Fruit fly (Drosophila melanogaster) whole organism, embryonic: ENCODE measurements around the gene Snapin.

Source experiments
- ATbp ChIP-seq: fragments of 200-800 bp; sonication (Bioruptor generic); optimal IDR thresholded peaks from 2 replicates; lab custom pipeline; 2017; ENCODE audit warnings: missing biosample characterization, mild to moderate bottlenecking, missing genetic modification characterization, missing genetic modification reagents
- Ada2b ChIP-seq: fragments of 200-800 bp; sonication (Bioruptor generic); IDR thresholded peaks from 2 replicates; pipeline ENCODE4 v1.3.6; 2022; ENCODE audit warnings: missing biosample characterization, missing genetic modification characterization
- CG10147 ChIP-seq: fragments of 200-800 bp; sonication (Bioruptor generic); optimal IDR thresholded peaks from 2 replicates; lab custom pipeline; 2019; ENCODE audit warnings: missing biosample characterization, mild to moderate bottlenecking, missing genetic modification characterization, moderate library complexity
- CG12155 ChIP-seq: fragments of 200-800 bp; sonication (Bioruptor generic); optimal IDR thresholded peaks from 3 replicates; lab custom pipeline; 2016; ENCODE audit warnings: missing biosample characterization, missing genetic modification characterization
- CG1233 ChIP-seq: fragments of 200-800 bp; sonication (Bioruptor generic); optimal IDR thresholded peaks from 4 replicates; lab custom pipeline; 2018; ENCODE audit warnings: missing biosample characterization, mild to moderate bottlenecking, missing genetic modification characterization
- CG12659 ChIP-seq: fragments of 200-800 bp; sonication (Bioruptor generic); optimal IDR thresholded peaks from 3 replicates; lab custom pipeline; 2017; ENCODE audit warnings: mild to moderate bottlenecking, missing biosample characterization, missing genetic modification reagents, missing genetic modification characterization
- CG15269 ChIP-seq: fragments of 200-800 bp; sonication (Bioruptor generic); optimal IDR thresholded peaks from 2 replicates; lab custom pipeline; 2018; ENCODE audit warnings: missing biosample characterization, mild to moderate bottlenecking, missing genetic modification characterization, moderate library complexity
- CG1529 ChIP-seq: fragments of 200-800 bp; sonication (Bioruptor generic); optimal IDR thresholded peaks from 3 replicates; lab custom pipeline; 2018; ENCODE audit warnings: missing biosample characterization, missing genetic modification characterization
- CG15479 ChIP-seq: fragments of 200-800 bp; sonication (Bioruptor generic); optimal IDR thresholded peaks from 3 replicates; lab custom pipeline; 2019; ENCODE audit warnings: missing biosample characterization, mild to moderate bottlenecking, missing genetic modification characterization, moderate library complexity
- CG16813 ChIP-seq: fragments of 200-800 bp; sonication (Bioruptor generic); IDR thresholded peaks from 3 replicates; pipeline ENCODE4 v1.3.6; 2022; ENCODE audit warnings: missing biosample characterization, missing genetic modification characterization; ENCODE audit not compliant: partially characterized antibody
- CG16815 ChIP-seq: fragments of 200-800 bp; sonication (Bioruptor generic); optimal IDR thresholded peaks from 3 replicates; lab custom pipeline; 2017; ENCODE audit warnings: missing biosample characterization, mild to moderate bottlenecking, missing genetic modification characterization
- CG16863 ChIP-seq: fragments of 200-800 bp; sonication (Bioruptor generic); optimal IDR thresholded peaks from 3 replicates; lab custom pipeline; 2016; ENCODE audit warnings: missing biosample characterization, missing genetic modification characterization
- CG17359 ChIP-seq: fragments of 200-800 bp; sonication (Bioruptor generic); optimal IDR thresholded peaks from 3 replicates; lab custom pipeline; 2018; ENCODE audit warnings: missing biosample characterization, mild to moderate bottlenecking, missing genetic modification characterization, moderate library complexity
- CG18262 ChIP-seq: fragments of 200-800 bp; optimal IDR thresholded peaks from 3 replicates; lab custom pipeline; 2019; ENCODE audit warnings: missing biosample characterization, mild to moderate bottlenecking, missing genetic modification characterization, moderate library complexity
- CG2129 ChIP-seq: fragments of 200-800 bp; sonication (Bioruptor generic); IDR thresholded peaks from 2 replicates; pipeline ENCODE4 v1.3.6; 2022; ENCODE audit warnings: missing biosample characterization, missing genetic modification characterization; ENCODE audit not compliant: partially characterized antibody
- CG2678 ChIP-seq: fragments of 200-800 bp; sonication (Bioruptor generic); optimal IDR thresholded peaks from 3 replicates; lab custom pipeline; 2019; ENCODE audit warnings: missing biosample characterization, mild to moderate bottlenecking, missing genetic modification characterization, moderate library complexity
- CG3065 ChIP-seq: fragments of 200-800 bp; sonication (Bioruptor generic); optimal IDR thresholded peaks from 2 replicates; lab custom pipeline; 2016; ENCODE audit warnings: missing biosample characterization, missing genetic modification characterization
- CG3726 ChIP-seq: fragments of 200-800 bp; sonication (Bioruptor generic); IDR thresholded peaks from 3 replicates; pipeline ENCODE4, ENCODE4 v1.3.6; 2022; ENCODE audit warnings: missing biosample characterization, missing genetic modification characterization
- CG5245 ChIP-seq: fragments of 200-800 bp; sonication (Bioruptor generic); optimal IDR thresholded peaks from 3 replicates; lab custom pipeline; 2016; ENCODE audit warnings: missing biosample characterization, missing genetic modification characterization
- CG5953 ChIP-seq: fragments of 200-800 bp; sonication (Bioruptor generic); IDR thresholded peaks from 2 replicates; pipeline ENCODE4 v1.3.6; 2022; ENCODE audit warnings: missing biosample characterization, missing genetic modification characterization
- CG8478 ChIP-seq: fragments of >200 bp; optimal IDR thresholded peaks from 2 replicates; lab custom pipeline; 2018
- CG8765 ChIP-seq: fragments of 200-800 bp; sonication (Bioruptor generic); IDR thresholded peaks from 2 replicates; pipeline ENCODE4 v1.3.6; 2022; ENCODE audit warnings: missing biosample characterization, missing genetic modification characterization
- Dip2 ChIP-seq: fragments of 200-800 bp; sonication (Bioruptor generic); IDR thresholded peaks from 2 replicates; pipeline ENCODE4 v1.3.6; 2022; ENCODE audit warnings: missing biosample characterization, missing genetic modification characterization
- Elba2 ChIP-seq: fragments of 200-800 bp; sonication (Bioruptor generic); optimal IDR thresholded peaks from 3 replicates; lab custom pipeline; 2016; ENCODE audit warnings: missing biosample characterization, missing genetic modification characterization
- HLHmδ ChIP-seq: fragments of 200-800 bp; sonication (Bioruptor generic); optimal IDR thresholded peaks from 2 replicates; lab custom pipeline; 2018; ENCODE audit warnings: missing biosample characterization, mild to moderate bottlenecking, missing genetic modification characterization, moderate library complexity
- Lim3 ChIP-seq: fragments of 200-800 bp; sonication (Bioruptor generic); IDR thresholded peaks from 2 replicates; pipeline ENCODE4 v1.3.6; 2022; ENCODE audit warnings: missing biosample characterization, missing genetic modification characterization
- MBD-R2 ChIP-seq: fragments of 200-800 bp; sonication (Bioruptor generic); IDR thresholded peaks from 2 replicates; pipeline ENCODE4 v1.3.6; 2022; ENCODE audit warnings: missing biosample characterization, missing genetic modification characterization
- NFAT ChIP-seq: fragments of 200-800 bp; sonication (Bioruptor generic); IDR thresholded peaks from 2 replicates; pipeline ENCODE4 v1.3.6; 2022; ENCODE audit warnings: missing biosample characterization, missing genetic modification characterization
- Scr ChIP-seq: fragments of 200-800 bp; sonication (Bioruptor generic); IDR thresholded peaks from 2 replicates; pipeline ENCODE4 v1.3.6; 2022; ENCODE audit warnings: missing biosample characterization, missing genetic modification characterization; ENCODE audit not compliant: partially characterized antibody
- Six4 ChIP-seq: fragments of 200-800 bp; sonication (Bioruptor generic); optimal IDR thresholded peaks from 2 replicates; lab custom pipeline; 2016; ENCODE audit warnings: missing biosample characterization, missing genetic modification characterization
- Sox102F ChIP-seq: fragments of 200-800 bp; sonication (Bioruptor generic); optimal IDR thresholded peaks from 2 replicates; lab custom pipeline; 2018; ENCODE audit warnings: missing biosample characterization, mild to moderate bottlenecking, missing genetic modification characterization, moderate library complexity
- Spps ChIP-seq: fragments of 200-800 bp; sonication (Bioruptor generic); optimal IDR thresholded peaks from 2 replicates; lab custom pipeline; 2018; ENCODE audit warnings: missing biosample characterization, mild to moderate bottlenecking, missing genetic modification characterization
- Taf1 ChIP-seq: fragments of 200-800 bp; sonication (Bioruptor generic); IDR thresholded peaks from 2 replicates; pipeline ENCODE4 v1.3.6; 2022; ENCODE audit warnings: missing biosample characterization, missing genetic modification characterization
- amos ChIP-seq: fragments of 200-800 bp; sonication (Bioruptor generic); IDR thresholded peaks from 2 replicates; pipeline ENCODE4 v1.3.6; 2022; ENCODE audit warnings: missing biosample characterization, missing genetic modification characterization; ENCODE audit not compliant: partially characterized antibody
- bcd ChIP-seq: fragments of 200-800 bp; sonication (Bioruptor generic); optimal IDR thresholded peaks from 2 replicates; lab custom pipeline; 2017; ENCODE audit warnings: missing biosample characterization, mild to moderate bottlenecking, missing genetic modification characterization
- cad ChIP-seq: fragments of >200 bp; optimal IDR thresholded peaks from 2 replicates; lab custom pipeline; 2017; ENCODE audit warnings: missing biosample characterization, missing genetic modification characterization
- dan ChIP-seq: fragments of 200-800 bp; sonication (Bioruptor generic); IDR thresholded peaks from 2 replicates; pipeline ENCODE4 v1.3.6; 2022; ENCODE audit warnings: missing biosample characterization, missing genetic modification characterization
- dimm ChIP-seq: fragments of 200-800 bp; sonication (Bioruptor generic); IDR thresholded peaks from 2 replicates; pipeline ENCODE4 v1.3.6; 2022; ENCODE audit warnings: missing biosample characterization, missing genetic modification characterization
- disco-r ChIP-seq: fragments of 200-800 bp; sonication (Bioruptor generic); optimal IDR thresholded peaks from 2 replicates; lab custom pipeline; 2016; ENCODE audit warnings: missing biosample characterization, missing genetic modification characterization
- eyg ChIP-seq: fragments of 200-800 bp; sonication (Bioruptor generic); optimal IDR thresholded peaks from 3 replicates; lab custom pipeline; 2016; ENCODE audit warnings: missing biosample characterization, missing genetic modification characterization
- ftz-f1 ChIP-seq: fragments of 200-800 bp; sonication (Bioruptor generic); optimal IDR thresholded peaks from 2 replicates; lab custom pipeline; 2016; ENCODE audit warnings: missing biosample characterization, missing genetic modification characterization
- gcm2 ChIP-seq: fragments of 200-800 bp; sonication (Bioruptor generic); optimal IDR thresholded peaks from 2 replicates; lab custom pipeline; 2016; ENCODE audit warnings: missing biosample characterization, missing genetic modification characterization
- gt ChIP-seq: fragments of 200-800 bp; sonication (Bioruptor generic); IDR thresholded peaks from 2 replicates; pipeline ENCODE4 v1.3.6; 2022; ENCODE audit warnings: missing biosample characterization, missing genetic modification characterization
- hb ChIP-seq: fragments of 200-800 bp; sonication (Bioruptor generic); IDR thresholded peaks from 3 replicates; pipeline ENCODE4 v1.3.6; 2022; ENCODE audit warnings: missing biosample characterization, missing genetic modification characterization; ENCODE audit not compliant: partially characterized antibody
- nom ChIP-seq: fragments of 200-800 bp; sonication (Bioruptor generic); optimal IDR thresholded peaks from 2 replicates; lab custom pipeline; 2017; ENCODE audit warnings: missing biosample characterization, missing genetic modification characterization, mild to moderate bottlenecking, moderate library complexity, missing genetic modification reagents
- pnt ChIP-seq: fragments of 200-800 bp; sonication (Bioruptor generic); optimal IDR thresholded peaks from 3 replicates; lab custom pipeline; 2016; ENCODE audit warnings: missing biosample characterization, missing genetic modification characterization
- sob ChIP-seq: fragments of 200-800 bp; sonication (Bioruptor generic); IDR thresholded peaks from 2 replicates; pipeline ENCODE4 v1.3.6; 2022; ENCODE audit warnings: missing biosample characterization, missing genetic modification characterization
- vvl ChIP-seq: fragments of 200-800 bp; sonication (Bioruptor generic); IDR thresholded peaks from 2 replicates; pipeline ENCODE4 v1.3.6; 2022; ENCODE audit warnings: missing biosample characterization, missing genetic modification characterization
- wor ChIP-seq: fragments of 200-800 bp; sonication (Bioruptor generic); IDR thresholded peaks from 2 replicates; pipeline ENCODE4 v1.3.6; 2022; ENCODE audit warnings: missing biosample characterization, missing genetic modification characterization

Gene Snapin

DNA sequence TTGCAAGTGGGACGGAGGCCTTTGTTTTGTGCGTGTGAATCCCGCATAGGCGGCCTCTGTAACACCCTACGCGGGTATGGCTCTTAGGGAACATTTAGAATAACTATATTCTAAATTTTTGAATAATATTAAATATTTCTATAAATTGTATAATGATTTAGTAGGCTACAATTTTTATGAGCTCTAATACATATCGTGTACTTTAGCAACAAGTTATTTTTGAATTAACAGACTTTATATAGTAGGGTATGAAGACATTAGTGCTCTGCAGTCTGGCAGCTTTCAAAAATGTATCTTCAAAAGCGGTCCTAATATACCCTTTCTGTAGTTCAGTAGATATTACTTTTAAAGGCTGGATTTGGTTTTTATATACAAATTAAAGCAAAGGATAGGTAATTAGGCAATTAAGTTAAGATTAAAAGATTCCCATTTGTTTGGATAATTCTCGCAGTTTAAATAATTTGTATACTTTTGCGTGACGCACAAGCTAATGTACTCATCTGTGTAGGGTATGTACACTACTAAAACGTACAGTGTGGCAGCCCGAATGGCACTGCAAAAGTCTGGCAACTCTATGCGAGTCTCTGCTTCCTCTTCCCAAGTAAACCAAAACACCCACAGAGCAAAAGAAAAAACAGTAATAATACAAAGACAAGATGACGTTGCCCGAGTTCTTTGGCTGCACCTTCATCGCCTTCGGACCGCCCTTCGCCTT lies 6.3 kb upstream of the Snapin start, which contains the start of the genes Snx21 and aph-1 (continued):
- TF ChIP-seq HLHmδ (GFP tag; lab: Kevin White, UChicago) (peak; percentile 20), Ada2b (GFP tag; lab: Robert Waterston, UW) (peak; percentile 74), MBD-R2 (peak; percentile 84; the same call in 1 of the 2 replicates), Taf1 (peak; percentile 74), NFAT (GFP tag; lab: Robert Waterston, UW) (peak; percentile 87), CG10147 (GFP tag; lab: Kevin White, UChicago) (peak; percentile 91), CG3065 (GFP tag; lab: Kevin White, UChicago) (peak; percentile 51), CG12155 (peak; percentile 84), CG16813 (GFP tag; lab: Robert Waterston, UW) (peak; percentile 18; the same call in 1 of the 3 replicates), CG16815 (GFP tag; lab: Kevin White, UChicago) (peak; percentile 90), Lim3 (0 out of 2 replicates have a peak, but pooled peaks have one; percentile 58), dan (GFP tag; lab: Robert Waterston, UW) (peak; percentile 72; the same call in 1 of the 2 replicates), bcd (GFP tag; lab: Kevin White, UChicago) (peak; percentile 91), CG8478 (lab: Kevin White, UChicago) (no peak), Scr (peak; percentile 33; the same call in 1 of the 2 replicates), CG5245 (peak; percentile 85), CG17359 (tag; lab: Kevin White, UChicago) (peak; percentile 92), CG1233 (peak; percentile 84), ftz-f1 (GFP tag; lab: Kevin White, UChicago) (peak; percentile 34), CG2678 (tag; lab: Kevin White, UChicago) (peak; percentile 96), Six4 (GFP tag; lab: Kevin White, UChicago) (peak; percentile 85), CG3726 (GFP tag; lab: Robert Waterston, UW) (peak; percentile 82; the same call in 2 of the 3 replicates), nom (peak; percentile 67), CG12659 (peak; percentile 95), Dip2 (GFP tag; lab: Robert Waterston, UW) (peak; percentile 39; the same call in 1 of the 2 replicates), ATbp (GFP tag; lab: Kevin White, UChicago) (peak; percentile 88), Sox102F (peak; percentile 92), CG1529 (peak; percentile 79), CG2129 (no peak), pnt (GFP tag; lab: Kevin White, UChicago) (peak; percentile 89), CG18262 (peak; percentile 93), CG8765 (GFP tag; lab: Robert Waterston, UW) (peak; percentile 75), CG5953 (GFP tag; lab: Robert Waterston, UW) (peak; percentile 56), dimm (GFP tag; lab: Robert Waterston, UW) (no peak), eyg (peak; percentile 78), wor (GFP tag; lab: Robert Waterston, UW) (peak; percentile 75), amos (peak; percentile 40; the same call in 1 of the 2 replicates), CG15269 (tag; lab: Kevin White, UChicago) (peak; percentile 95), gt (GFP tag; lab: Robert Waterston, UW) (peak; percentile 72), gcm2 (GFP tag; lab: Kevin White, UChicago) (peak; percentile 32), CG16863 (GFP tag; lab: Kevin White, UChicago) (peak; percentile 85), cad (no peak), sob (GFP tag; lab: Robert Waterston, UW) (peak; percentile 90), Spps (tag; lab: Kevin White, UChicago) (peak; percentile 75), Elba2 (no peak), hb (GFP tag; lab: Robert Waterston, UW) (no peak), disco-r (GFP tag; lab: Kevin White, UChicago) (peak; percentile 75), CG15479 (no peak), vvl (GFP tag; lab: Robert Waterston, UW) (peak; percentile 94)
